Worm (Caenorhabditis elegans): ENCODE results near the gene ugt-7.

DNA sequence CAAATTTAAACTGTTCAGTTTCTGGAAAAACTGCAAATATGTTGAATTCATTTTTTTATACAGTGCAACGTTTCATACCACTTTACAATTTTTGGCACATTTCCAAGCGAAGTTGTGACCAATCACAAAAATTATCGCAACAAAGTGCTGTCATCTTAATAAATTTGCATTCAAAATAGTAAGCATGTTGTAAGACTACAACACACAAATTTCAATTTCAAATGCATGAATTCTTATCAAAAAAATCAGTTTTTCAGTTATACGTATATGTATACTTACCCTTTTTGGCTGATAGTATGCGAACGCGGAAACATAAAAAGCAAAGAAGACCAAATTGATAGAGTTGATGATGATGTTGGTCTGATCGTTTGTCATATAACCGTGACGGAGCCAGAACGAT lies 29.8 kb upstream of the ugt-7 start:
- no peak for TF ChIP-seq him-1 (tag; optimal IDR thresholded peaks at IDR 0.05)
- no peak for TF ChIP-seq dao-5 (tag; optimal IDR thresholded peaks at IDR 0.05)

Measured in whole organism, L4/young adult.